Worm (Caenorhabditis elegans) whole organism, late embryonic: ENCODE data around the gene lgc-24.

Experiments
- Y22D7AL.16 ChIP-seq: sonication (generic microtip); optimal IDR thresholded peaks from 2 replicates; lab custom pipeline; 2016; ENCODE audit warnings: missing genetic modification characterization, missing compliant biosample characterization
- ahr-1 ChIP-seq: sonication (generic microtip); optimal IDR thresholded peaks from 2 replicates; lab custom pipeline; 2016; ENCODE audit warnings: missing genetic modification characterization, missing compliant biosample characterization
- ama-1 ChIP-seq: fragments of 150-350 bp; optimal IDR thresholded peaks from 2 replicates; lab custom pipeline; 2014
- fkh-10 ChIP-seq: fragments of 150-350 bp; optimal IDR thresholded peaks from 2 replicates; lab custom pipeline; 2014; ENCODE audit warnings: missing biosample characterization, missing genetic modification reagents, missing genetic modification characterization
- lin-11 ChIP-seq: fragments of 200-800 bp; sonication (Bioruptor generic); optimal IDR thresholded peaks from 2 replicates; lab custom pipeline; 2018; ENCODE audit warnings: mild to moderate bottlenecking, missing genetic modification characterization, missing compliant biosample characterization
- nhr-11 ChIP-seq: fragments of 150-350 bp; optimal IDR thresholded peaks from 2 replicates; lab custom pipeline; 2014; ENCODE audit warnings: missing biosample characterization, missing genetic modification characterization
- pag-3 ChIP-seq: sonication (generic microtip); optimal IDR thresholded peaks from 2 replicates; lab custom pipeline; 2016; ENCODE audit warnings: missing compliant biosample characterization, missing genetic modification characterization, borderline replicate concordance
- pqm-1 ChIP-seq: sonication (generic microtip); optimal IDR thresholded peaks from 2 replicates; lab custom pipeline; 2016; ENCODE audit warnings: missing genetic modification characterization, missing compliant biosample characterization
- tbx-2 ChIP-seq: sonication (generic microtip); optimal IDR thresholded peaks from 2 replicates; lab custom pipeline; 2016; ENCODE audit warnings: missing genetic modification characterization, missing compliant biosample characterization
- tbx-7 ChIP-seq: sonication (generic microtip); optimal IDR thresholded peaks from 2 replicates; lab custom pipeline; 2016; ENCODE audit warnings: missing genotype, missing genetic modification characterization, missing compliant biosample characterization
- unc-55 ChIP-seq: sonication (generic microtip); optimal IDR thresholded peaks from 2 replicates; lab custom pipeline; 2017; ENCODE audit warnings: missing biosample characterization, missing genetic modification reagents, missing genetic modification characterization

ce11 chrX:12036114-12036513 lies 32.2 kb upstream of the lgc-24 start:
- no peak for TF ChIP-seq ahr-1 (tag; lab: Kevin White, UChicago)
- TF ChIP-seq nhr-11: no peak
- no peak for TF ChIP-seq Y22D7AL.16 (tag; lab: Kevin White, UChicago)
- no peak for TF ChIP-seq tbx-7 (tag; lab: Kevin White, UChicago)
- no peak for TF ChIP-seq unc-55 (GFP tag; lab: Kevin White, UChicago)
- no peak for TF ChIP-seq pqm-1 (tag; lab: Kevin White, UChicago)
- TF ChIP-seq tbx-2 (tag; lab: Kevin White, UChicago): no peak
- TF ChIP-seq ama-1: no peak
- no peak for TF ChIP-seq lin-11 (tag; lab: Kevin White, UChicago)
- no peak for TF ChIP-seq fkh-10 (GFP tag; lab: Kevin White, UChicago)
- no peak for TF ChIP-seq pag-3
